Worm (Caenorhabditis elegans) whole organism, young adult: ENCODE results near the gene F40G9.12.

ENCODE experiments used
- C06A6.2 ChIP-seq: fragments of 200-800 bp; sonication (Bioruptor generic); conservative IDR thresholded peaks from 2 replicates; pipeline ENCODE4 v1.3.6; 2022; ENCODE audit warnings: missing genetic modification characterization, missing compliant biosample characterization
- F22D6.2 ChIP-seq: sonication (generic microtip); optimal IDR thresholded peaks from 2 replicates; lab custom pipeline; 2016; ENCODE audit warnings: mild to moderate bottlenecking, missing genetic modification characterization, missing compliant biosample characterization
- F23B12.7 ChIP-seq: sonication (generic microtip); optimal IDR thresholded peaks from 2 replicates; lab custom pipeline; 2017; ENCODE audit warnings: missing genetic modification characterization, mild to moderate bottlenecking, missing compliant biosample characterization, antibody characterized with exemption, moderate library complexity; ENCODE audit not compliant: insufficient read depth
- F33H1.4 ChIP-seq: fragments of 200-800 bp; sonication (Bioruptor generic); IDR thresholded peaks from 2 replicates; pipeline ENCODE4 v1.3.6; 2022; ENCODE audit warnings: missing genetic modification reagents, missing genetic modification characterization, missing compliant biosample characterization
- F37B4.10 ChIP-seq: fragments of 200-800 bp; sonication (Bioruptor generic); IDR thresholded peaks from 2 replicates; pipeline ENCODE4 v1.3.6; 2022; ENCODE audit warnings: missing genetic modification characterization, missing compliant biosample characterization
- F49E8.2 ChIP-seq: sonication (generic microtip); optimal IDR thresholded peaks from 3 replicates; lab custom pipeline; 2017; ENCODE audit warnings: missing genetic modification characterization, mild to moderate bottlenecking, missing compliant biosample characterization, antibody characterized with exemption, moderate library complexity; ENCODE audit not compliant: insufficient read depth
- Y53G8AR.9 ChIP-seq: fragments of 200-800 bp; sonication (Bioruptor generic); conservative IDR thresholded peaks from 2 replicates; pipeline ENCODE4 v1.3.6; 2022; ENCODE audit warnings: missing genetic modification reagents, missing genetic modification characterization, missing compliant biosample characterization
- Y95B8A.8 ChIP-seq: fragments of 200-800 bp; sonication (Bioruptor generic); IDR thresholded peaks from 2 replicates; pipeline ENCODE4 v1.3.6; 2022; ENCODE audit warnings: missing genetic modification reagents, missing genetic modification characterization, missing compliant biosample characterization
- ZK185.1 ChIP-seq: sonication (generic microtip); optimal IDR thresholded peaks from 2 replicates; lab custom pipeline; 2016; ENCODE audit warnings: mild to moderate bottlenecking, missing genetic modification characterization, missing compliant biosample characterization; ENCODE audit not compliant: poor library complexity, severe bottlenecking
- athp-1 ChIP-seq: sonication (generic microtip); optimal IDR thresholded peaks from 2 replicates; lab custom pipeline; 2017; ENCODE audit warnings: mild to moderate bottlenecking, missing genetic modification characterization, missing compliant biosample characterization
- attf-3 ChIP-seq: fragments of 200-800 bp; sonication (Bioruptor generic); conservative IDR thresholded peaks from 2 replicates; pipeline ENCODE4 v1.3.6; 2022; ENCODE audit warnings: missing genetic modification reagents, missing genetic modification characterization, missing compliant biosample characterization
- attf-5 ChIP-seq: fragments of 200-800 bp; sonication (Bioruptor generic); optimal IDR thresholded peaks from 2 replicates; lab custom pipeline; 2018; ENCODE audit warnings: mild to moderate bottlenecking, missing genetic modification characterization, missing compliant biosample characterization
- attf-6 ChIP-seq: fragments of 200-800 bp; sonication (Bioruptor generic); IDR thresholded peaks from 2 replicates; pipeline ENCODE4 v1.3.6; 2022; ENCODE audit warnings: missing genetic modification reagents, missing genetic modification characterization, missing compliant biosample characterization
- bed-1 ChIP-seq: fragments of 200-800 bp; sonication (Bioruptor generic); IDR thresholded peaks from 2 replicates; pipeline ENCODE4 v1.3.6; 2022; ENCODE audit warnings: missing genetic modification reagents, missing genetic modification characterization, missing compliant biosample characterization
- cebp-1 ChIP-seq, 2 experiments: fragments of 200-800 bp in 1 of 2; sonication (Bioruptor generic) in 1 of 2; sonication (generic microtip) in 1 of 2; IDR thresholded peaks in 1 of 2; optimal IDR thresholded peaks in 1 of 2; 2 replicates each; pipeline versions ENCODE4 v1.3.6 to Lab custom; 2017 to 2022; ENCODE audit warnings: missing compliant biosample characterization in 2 of 2, missing genetic modification characterization in 2 of 2, mild to moderate bottlenecking in 1 of 2, missing genetic modification reagents in 1 of 2, moderate library complexity in 1 of 2
- ceh-100 ChIP-seq: fragments of 200-800 bp; sonication (Bioruptor generic); IDR thresholded peaks from 2 replicates; pipeline ENCODE4 v1.3.6; 2022; ENCODE audit warnings: missing genetic modification reagents, missing genetic modification characterization, missing compliant biosample characterization
- die-1 ChIP-seq: sonication (generic microtip); optimal IDR thresholded peaks from 2 replicates; lab custom pipeline; 2016; ENCODE audit warnings: missing genotype, mild to moderate bottlenecking, missing genetic modification characterization, missing compliant biosample characterization
- egl-18 ChIP-seq: fragments of 200-800 bp; sonication (Bioruptor generic); IDR thresholded peaks from 2 replicates; pipeline ENCODE4 v1.3.6; 2022; ENCODE audit warnings: missing genetic modification reagents, missing genetic modification characterization, missing compliant biosample characterization
- egrh-3 ChIP-seq: fragments of 200-800 bp; sonication (Bioruptor generic); IDR thresholded peaks from 2 replicates; pipeline ENCODE4 v1.3.6; 2022; ENCODE audit warnings: missing genetic modification reagents, missing genetic modification characterization, missing compliant biosample characterization
- ets-4 ChIP-seq: fragments of 200-800 bp; sonication (Bioruptor generic); optimal IDR thresholded peaks from 2 replicates; lab custom pipeline; 2018; ENCODE audit warnings: mild to moderate bottlenecking, missing genetic modification characterization, missing compliant biosample characterization
- fkh-3 ChIP-seq: sonication (generic microtip); optimal IDR thresholded peaks from 2 replicates; lab custom pipeline; 2016; ENCODE audit warnings: mild to moderate bottlenecking, missing genetic modification characterization, missing compliant biosample characterization
- hmg-20 ChIP-seq: fragments of 200-800 bp; sonication (Bioruptor generic); IDR thresholded peaks from 2 replicates; pipeline ENCODE4 v1.3.6; 2022; ENCODE audit warnings: missing genetic modification reagents, missing genetic modification characterization, missing compliant biosample characterization
- hrde-1 ChIP-seq: sonication (generic microtip); optimal IDR thresholded peaks from 2 replicates; lab custom pipeline; 2016; ENCODE audit warnings: missing genetic modification characterization, mild to moderate bottlenecking, missing compliant biosample characterization, moderate library complexity, missing genotype, missing genetic modification reagents, borderline replicate concordance
- lin-26 ChIP-seq: fragments of 200-800 bp; sonication (Bioruptor generic); IDR thresholded peaks from 2 replicates; pipeline ENCODE4 v1.3.6; 2022; ENCODE audit warnings: missing genetic modification reagents, missing genetic modification characterization, missing compliant biosample characterization
- lin-35 ChIP-seq, 3 experiments: fragments of 150-350 bp in 2 of 3; sonication (generic microtip) in 1 of 3; optimal IDR thresholded peaks; 2 replicates each; lab custom pipeline; 2014 to 2018; ENCODE audit warnings: missing biosample characterization in 3 of 3, missing genetic modification characterization in 3 of 3, missing genetic modification reagents in 3 of 3
- madf-10 ChIP-seq: sonication (generic microtip); optimal IDR thresholded peaks from 2 replicates; lab custom pipeline; 2016; ENCODE audit warnings: mild to moderate bottlenecking, missing genetic modification characterization, missing compliant biosample characterization
- madf-6 ChIP-seq: fragments of 200-800 bp; sonication (Bioruptor generic); IDR thresholded peaks from 2 replicates; pipeline ENCODE4 v1.3.6; 2022; ENCODE audit warnings: missing genetic modification reagents, missing genetic modification characterization, missing compliant biosample characterization
- madf-8 ChIP-seq: fragments of 200-800 bp; sonication (Bioruptor generic); conservative IDR thresholded peaks from 2 replicates; pipeline ENCODE4 v1.3.6; 2022; ENCODE audit warnings: missing genetic modification reagents, missing genetic modification characterization, missing compliant biosample characterization
- nfya-2 ChIP-seq: fragments of 200-800 bp; sonication (Bioruptor generic); IDR thresholded peaks from 2 replicates; pipeline ENCODE4 v1.3.6; 2022; ENCODE audit warnings: missing genetic modification reagents, missing genetic modification characterization, missing compliant biosample characterization
- nhr-179 ChIP-seq: sonication (generic microtip); optimal IDR thresholded peaks from 2 replicates; lab custom pipeline; 2016; ENCODE audit warnings: mild to moderate bottlenecking, missing genetic modification characterization, missing compliant biosample characterization
- nhr-80 ChIP-seq: sonication (generic microtip); optimal IDR thresholded peaks from 2 replicates; lab custom pipeline; 2016; ENCODE audit warnings: missing genetic modification characterization, missing compliant biosample characterization
- sea-2 ChIP-seq: fragments of 200-800 bp; sonication (Bioruptor generic); IDR thresholded peaks from 2 replicates; pipeline ENCODE4 v1.3.6; 2022; ENCODE audit warnings: missing genetic modification characterization, missing compliant biosample characterization
- snpc-3.4 ChIP-seq: sonication (generic microtip); optimal IDR thresholded peaks from 2 replicates; lab custom pipeline; 2017; ENCODE audit warnings: missing genetic modification characterization, mild to moderate bottlenecking, missing compliant biosample characterization, antibody characterized with exemption, moderate library complexity, missing genotype, missing genetic modification reagents
- zfh-2 ChIP-seq: fragments of 200-800 bp; sonication (Bioruptor generic); conservative IDR thresholded peaks from 2 replicates; pipeline ENCODE4 v1.3.6; 2022; ENCODE audit warnings: missing genetic modification reagents, missing genetic modification characterization, missing compliant biosample characterization
- ztf-6 ChIP-seq: fragments of 200-800 bp; sonication (Bioruptor generic); IDR thresholded peaks from 2 replicates; pipeline ENCODE4 v1.3.6; 2022; ENCODE audit warnings: missing genetic modification reagents, missing genetic modification characterization, missing compliant biosample characterization

F40G9.12 gene

ce11 chrIII:189280-189679 is 17.6 kb downstream of the F40G9.12 start:
- no peak for TF ChIP-seq nhr-179
- no peak for TF ChIP-seq cebp-1 (GFP tag; IDR thresholded peaks at IDR 0.05; lab: Robert Waterston, UW)
- peak; percentile 79 for TF ChIP-seq cebp-1 (tag; optimal IDR thresholded peaks at IDR 0.05; lab: Kevin White, UChicago)

ce11 chrIII:190686-191085 is 19.0 kb downstream of the F40G9.12 start, which contains the start of gene cox-17:
TSS of gene cox-17 (plus strand) at chrIII:190986.
- no peak for TF ChIP-seq F49E8.2
- TF ChIP-seq ztf-6, result no peak
- TF ChIP-seq die-1 (tag; lab: Kevin White, UChicago), result no peak
- TF ChIP-seq athp-1 (tag; lab: Kevin White, UChicago), result peak; percentile 54

ce11 chrIII:191803-192202 is 20.2 kb downstream of the F40G9.12 start, which contains the start of gene sec-20:
TSS of gene sec-20 (plus strand) at chrIII:192103.
- no peak for TF ChIP-seq ceh-100
- no peak for TF ChIP-seq lin-26 (GFP tag; lab: Robert Waterston, UW)
- TF ChIP-seq nhr-179, result no peak
- TF ChIP-seq sea-2 (GFP tag; lab: Robert Waterston, UW), result no peak
- no peak for TF ChIP-seq madf-8 (GFP tag; lab: Robert Waterston, UW)
- no peak for TF ChIP-seq F33H1.4
- no peak for TF ChIP-seq nhr-80
- no peak for TF ChIP-seq die-1 (tag; lab: Kevin White, UChicago)
- TF ChIP-seq nfya-2 (GFP tag; lab: Robert Waterston, UW), result no peak
- TF ChIP-seq egrh-3 (GFP tag; lab: Robert Waterston, UW), result no peak
- TF ChIP-seq attf-3 (GFP tag; lab: Robert Waterston, UW), result no peak

ce11 chrIII:194160-194559 is 22.5 kb downstream of the F40G9.12 start, which contains the start of gene F40G9.17:
TSS of gene F40G9.17 (plus strand) at chrIII:194460.
- TF ChIP-seq F49E8.2, result no peak
- TF ChIP-seq ZK185.1 (tag; lab: Kevin White, UChicago), result no peak
- no peak for TF ChIP-seq Y53G8AR.9 (GFP tag; lab: Robert Waterston, UW)
- TF ChIP-seq F22D6.2, result no peak
- no peak for TF ChIP-seq attf-5 (GFP tag; lab: Kevin White, UChicago)
- no peak for TF ChIP-seq die-1 (tag; lab: Kevin White, UChicago)
- no peak for TF ChIP-seq lin-35 (GFP tag; optimal IDR thresholded peaks at IDR 0.05; lab: Kevin White, UChicago)

- TF ChIP-seq madf-6 (GFP tag; lab: Robert Waterston, UW) (0 out of 2 replicates have a peak, but pooled peaks have one; percentile 10), madf-10 (tag; lab: Kevin White, UChicago) (no peak), attf-6 (GFP tag; lab: Robert Waterston, UW) (no peak)
- TF ChIP-seq, all 124 proteins: peak for 1
These were observed 32.3 kb downstream of the F40G9.12 start for ce11 chrIII:203953-204352.

ce11 chrIII:207023-207422 is 35.4 kb downstream of the F40G9.12 start, which contains the start of gene W10C4.1:
TSS of gene W10C4.1 (minus strand) at chrIII:207123.
- no peak for TF ChIP-seq C06A6.2 (GFP tag; lab: Robert Waterston, UW)

ce11 chrIII:208793-209694 is 37.4 kb downstream of the F40G9.12 start:
- TF ChIP-seq bed-1 (GFP tag; lab: Robert Waterston, UW) (no peak), snpc-3.4 (tag; lab: Kevin White, UChicago) (no peak), ets-4 (GFP tag; lab: Kevin White, UChicago) (no peak), Y95B8A.8 (no peak), F37B4.10 (no peak), egl-18 (GFP tag; lab: Robert Waterston, UW) (no peak), fkh-3 (tag; lab: Kevin White, UChicago) (no peak), hmg-20 (GFP tag; lab: Robert Waterston, UW) (no peak), ztf-6 (no peak), C06A6.2 (GFP tag; lab: Robert Waterston, UW) (no peak), F23B12.7 (tag; lab: Kevin White, UChicago) (no peak), hrde-1 (tag; lab: Kevin White, UChicago) (no peak), zfh-2 (GFP tag; lab: Robert Waterston, UW) (no peak)
